Worm (Caenorhabditis elegans): ENCODE measurements around the gene zig-6.

- TF ChIP-seq nhr-12 (tag; optimal IDR thresholded peaks at IDR 0.05) = no peak
- no peak for TF ChIP-seq alr-1 (tag; optimal IDR thresholded peaks at IDR 0.05; ENCODE audit: borderline replicate concordance)
- no peak for TF ChIP-seq pqm-1 (tag; optimal IDR thresholded peaks at IDR 0.05)
- no peak for TF ChIP-seq ces-1 (GFP tag; optimal IDR thresholded peaks at IDR 0.05)
- TF ChIP-seq fkh-4 (tag; optimal IDR thresholded peaks at IDR 0.05; ENCODE audit: borderline replicate concordance) = no peak
- TF ChIP-seq hlh-4 (tag; optimal IDR thresholded peaks at IDR 0.05) = no peak
- no peak for TF ChIP-seq ztf-4 (tag; optimal IDR thresholded peaks at IDR 0.05)
- no peak for TF ChIP-seq dpl-1 (GFP tag; optimal IDR thresholded peaks at IDR 0.05)
These were observed 21.6 kb upstream of the zig-6 start for ce11 chrX:5210524-5210923.

All from whole organism, L1 larva.